Fruit fly (Drosophila melanogaster) whole organism, embryonic: ENCODE data around the gene CBP.

ENCODE experiments used
- Antp ChIP-seq: fragments of 200-800 bp; sonication (Bioruptor generic); optimal IDR thresholded peaks from 3 replicates; lab custom pipeline; 2016; ENCODE audit warnings: missing biosample characterization, missing genetic modification characterization
- Atf6 ChIP-seq: fragments of 200-800 bp; sonication (Bioruptor generic); IDR thresholded peaks from 2 replicates; pipeline ENCODE4 v1.3.6; 2022; ENCODE audit warnings: missing biosample characterization, missing genetic modification characterization
- Bteb2 ChIP-seq: fragments of 200-800 bp; sonication (Bioruptor generic); optimal IDR thresholded peaks from 2 replicates; lab custom pipeline; 2016; ENCODE audit warnings: missing biosample characterization, missing genetic modification characterization
- CG10209 ChIP-seq: fragments of 200-800 bp; sonication (Bioruptor generic); optimal IDR thresholded peaks from 3 replicates; lab custom pipeline; 2017; ENCODE audit warnings: missing biosample characterization, mild to moderate bottlenecking, missing genetic modification characterization, missing genetic modification reagents
- CG10979 ChIP-seq: fragments of 200-800 bp; sonication (Bioruptor generic); optimal IDR thresholded peaks from 2 replicates; lab custom pipeline; 2018; ENCODE audit warnings: missing biosample characterization, mild to moderate bottlenecking, missing genetic modification characterization, moderate library complexity
- CG11398 ChIP-seq: fragments of 200-800 bp; sonication (Bioruptor generic); optimal IDR thresholded peaks from 2 replicates; lab custom pipeline; 2016; ENCODE audit warnings: missing biosample characterization, missing genetic modification characterization
- CG11456 ChIP-seq: fragments of 200-800 bp; sonication (Bioruptor generic); IDR thresholded peaks from 3 replicates; pipeline ENCODE4 v1.3.6; 2022; ENCODE audit warnings: missing biosample characterization, missing genetic modification characterization
- CG11560 ChIP-seq: fragments of 200-800 bp; sonication (Bioruptor generic); IDR thresholded peaks from 3 replicates; pipeline ENCODE4 v1.3.6; 2022; ENCODE audit warnings: missing biosample characterization, missing genetic modification characterization
- CG1233 ChIP-seq: fragments of 200-800 bp; sonication (Bioruptor generic); optimal IDR thresholded peaks from 4 replicates; lab custom pipeline; 2018; ENCODE audit warnings: missing biosample characterization, mild to moderate bottlenecking, missing genetic modification characterization
- CG14050 ChIP-seq: fragments of 200-800 bp; sonication (Bioruptor generic); IDR thresholded peaks from 3 replicates; pipeline ENCODE4 v1.3.6; 2022; ENCODE audit warnings: missing biosample characterization, missing genetic modification characterization
- CG14667 ChIP-seq: fragments of 200-800 bp; sonication (Bioruptor generic); IDR thresholded peaks from 2 replicates; pipeline ENCODE4 v1.3.6; 2022; ENCODE audit warnings: missing biosample characterization, missing genetic modification characterization
- CG16813 ChIP-seq: fragments of 200-800 bp; sonication (Bioruptor generic); IDR thresholded peaks from 3 replicates; pipeline ENCODE4 v1.3.6; 2022; ENCODE audit warnings: missing biosample characterization, missing genetic modification characterization; ENCODE audit not compliant: partially characterized antibody
- CG2199 ChIP-seq: fragments of 200-800 bp; sonication (Bioruptor generic); IDR thresholded peaks from 3 replicates; pipeline ENCODE4 v1.3.6; 2022; ENCODE audit warnings: missing biosample characterization, missing genetic modification characterization
- CG32767 ChIP-seq: fragments of 200-800 bp; sonication (Bioruptor generic); IDR thresholded peaks from 2 replicates; pipeline ENCODE4 v1.3.6; 2022; ENCODE audit warnings: missing biosample characterization, missing genetic modification characterization
- CG32772 ChIP-seq: fragments of 200-800 bp; sonication (Bioruptor generic); IDR thresholded peaks from 2 replicates; pipeline ENCODE4 v1.3.6; 2022; ENCODE audit warnings: missing biosample characterization, missing genetic modification characterization
- CG3407 ChIP-seq: fragments of 200-800 bp; sonication (Bioruptor generic); optimal IDR thresholded peaks from 2 replicates; lab custom pipeline; 2018; ENCODE audit warnings: missing biosample characterization, mild to moderate bottlenecking, missing genetic modification characterization
- CG3726 ChIP-seq: fragments of 200-800 bp; sonication (Bioruptor generic); IDR thresholded peaks from 3 replicates; pipeline ENCODE4, ENCODE4 v1.3.6; 2022; ENCODE audit warnings: missing biosample characterization, missing genetic modification characterization
- CG4820 ChIP-seq: fragments of 200-800 bp; sonication (Bioruptor generic); optimal IDR thresholded peaks from 3 replicates; lab custom pipeline; 2016; ENCODE audit warnings: missing biosample characterization, missing genetic modification characterization
- CG6689 ChIP-seq: fragments of 200-800 bp; sonication (Bioruptor generic); IDR thresholded peaks from 2 replicates; pipeline ENCODE4 v1.3.6; 2022; ENCODE audit warnings: missing biosample characterization, missing genetic modification characterization
- CG7372 ChIP-seq: fragments of 200-800 bp; sonication (Bioruptor generic); IDR thresholded peaks from 2 replicates; pipeline ENCODE4 v1.3.6; 2022; ENCODE audit warnings: missing biosample characterization, missing genetic modification characterization
- CG8290 ChIP-seq, 3 experiments: fragments of 200-800 bp; sonication (Bioruptor generic); optimal IDR thresholded peaks; 2 replicates each; lab custom pipeline; 2016 to 2019; ENCODE audit warnings: missing biosample characterization in 3 of 3, missing genetic modification characterization in 3 of 3, mild to moderate bottlenecking in 2 of 3, moderate library complexity in 1 of 3
- Camta ChIP-seq: fragments of 200-800 bp; sonication (Bioruptor generic); optimal IDR thresholded peaks from 2 replicates; lab custom pipeline; 2016; ENCODE audit warnings: missing biosample characterization, missing genetic modification characterization
- Deaf1 ChIP-seq: fragments of 200-800 bp; optimal IDR thresholded peaks from 3 replicates; lab custom pipeline; 2019; ENCODE audit warnings: missing biosample characterization, mild to moderate bottlenecking, missing genetic modification characterization, moderate library complexity
- Doc3 ChIP-seq: fragments of 200-800 bp; sonication (Bioruptor generic); IDR thresholded peaks from 3 replicates; pipeline ENCODE4 v1.3.6; 2022; ENCODE audit warnings: missing biosample characterization, missing genetic modification characterization; ENCODE audit not compliant: partially characterized antibody
- Elba2 ChIP-seq: fragments of 200-800 bp; sonication (Bioruptor generic); optimal IDR thresholded peaks from 3 replicates; lab custom pipeline; 2016; ENCODE audit warnings: missing biosample characterization, missing genetic modification characterization
- Fer3 ChIP-seq: fragments of 200-800 bp; sonication (Bioruptor generic); optimal IDR thresholded peaks from 2 replicates; lab custom pipeline; 2018; ENCODE audit warnings: missing biosample characterization, mild to moderate bottlenecking, missing genetic modification characterization, moderate library complexity
- Gsc ChIP-seq: fragments of 200-800 bp; sonication (Bioruptor generic); IDR thresholded peaks from 2 replicates; pipeline ENCODE4 v1.3.6; 2022; ENCODE audit warnings: missing biosample characterization, missing genetic modification characterization
- Lpt ChIP-seq: fragments of >200 bp; optimal IDR thresholded peaks from 2 replicates; lab custom pipeline; 2018; ENCODE audit warnings: missing biosample characterization, missing genetic modification characterization
- NK7.1 ChIP-seq: fragments of 200-800 bp; sonication (Bioruptor generic); optimal IDR thresholded peaks from 3 replicates; lab custom pipeline; 2016; ENCODE audit warnings: missing biosample characterization, missing genetic modification characterization
- Rfx ChIP-seq: fragments of 200-800 bp; sonication (Bioruptor generic); IDR thresholded peaks from 2 replicates; pipeline ENCODE4 v1.3.6; 2022; ENCODE audit warnings: missing biosample characterization, missing genetic modification characterization
- YL-1 ChIP-seq: fragments of 200-800 bp; sonication (Bioruptor generic); optimal IDR thresholded peaks from 3 replicates; lab custom pipeline; 2017; ENCODE audit warnings: missing biosample characterization, mild to moderate bottlenecking, missing genetic modification characterization
- bab2 ChIP-seq: fragments of 200-800 bp; sonication (Bioruptor generic); optimal IDR thresholded peaks from 2 replicates; lab custom pipeline; 2016; ENCODE audit warnings: missing biosample characterization, missing genetic modification characterization
- disco-r ChIP-seq: fragments of 200-800 bp; sonication (Bioruptor generic); optimal IDR thresholded peaks from 2 replicates; lab custom pipeline; 2016; ENCODE audit warnings: missing biosample characterization, missing genetic modification characterization
- exex ChIP-seq: fragments of 200-800 bp; sonication (Bioruptor generic); optimal IDR thresholded peaks from 4 replicates; lab custom pipeline; 2018; ENCODE audit warnings: missing biosample characterization, mild to moderate bottlenecking, missing genetic modification characterization, moderate library complexity
- ham ChIP-seq: fragments of 200-800 bp; sonication (Bioruptor generic); IDR thresholded peaks from 2 replicates; pipeline ENCODE4 v1.3.6; 2022; ENCODE audit warnings: missing biosample characterization, missing genetic modification characterization
- lola ChIP-seq, 3 experiments: fragments of >200 bp in 2 of 3; fragments of 200-800 bp in 1 of 3; sonication (Bioruptor generic) in 1 of 3; optimal IDR thresholded peaks; 2 replicates each; lab custom pipeline; 2017 to 2019; ENCODE audit warnings: missing biosample characterization in 3 of 3, missing genetic modification characterization in 3 of 3, mild to moderate bottlenecking in 1 of 3, moderate library complexity in 1 of 3
- maf-S ChIP-seq: fragments of 200-800 bp; sonication (Bioruptor generic); optimal IDR thresholded peaks from 2 replicates; lab custom pipeline; 2016; ENCODE audit warnings: missing biosample characterization, missing genetic modification characterization
- nerfin-1 ChIP-seq: fragments of 200-800 bp; sonication (Bioruptor generic); optimal IDR thresholded peaks from 3 replicates; lab custom pipeline; 2019; ENCODE audit warnings: missing biosample characterization, mild to moderate bottlenecking, missing genetic modification characterization, moderate library complexity
- peb ChIP-seq: fragments of 200-800 bp; sonication (Bioruptor generic); IDR thresholded peaks from 2 replicates; pipeline ENCODE4 v1.3.6; 2022; ENCODE audit warnings: missing biosample characterization, missing genetic modification characterization
- pzg ChIP-seq: fragments of 200-800 bp; sonication (Bioruptor generic); optimal IDR thresholded peaks from 3 replicates; lab custom pipeline; 2018; ENCODE audit warnings: missing biosample characterization, mild to moderate bottlenecking, missing genetic modification characterization, moderate library complexity
- sd ChIP-seq: fragments of 200-800 bp; sonication (Bioruptor generic); optimal IDR thresholded peaks from 3 replicates; lab custom pipeline; 2018; ENCODE audit warnings: missing biosample characterization, mild to moderate bottlenecking, missing genetic modification characterization, moderate library complexity
- sens-2 ChIP-seq: fragments of 200-800 bp; sonication (Bioruptor generic); IDR thresholded peaks from 2 replicates; pipeline ENCODE4 v1.3.6; 2022; ENCODE audit warnings: missing biosample characterization, missing genetic modification characterization
- seq ChIP-seq: fragments of 200-800 bp; sonication (Bioruptor generic); IDR thresholded peaks from 2 replicates; pipeline ENCODE4 v1.3.6; 2022; ENCODE audit warnings: missing biosample characterization, missing genetic modification characterization
- sna ChIP-seq: fragments of 200-800 bp; sonication (Bioruptor generic); IDR thresholded peaks from 2 replicates; pipeline ENCODE4 v1.3.6; 2022; ENCODE audit warnings: missing biosample characterization, missing genetic modification characterization; ENCODE audit not compliant: partially characterized antibody
- sr ChIP-seq: fragments of 200-800 bp; sonication (Bioruptor generic); IDR thresholded peaks from 3 replicates; pipeline ENCODE4 v1.3.6; 2022; ENCODE audit warnings: missing biosample characterization, missing genetic modification characterization
- tgo ChIP-seq: fragments of 200-800 bp; sonication (Bioruptor generic); IDR thresholded peaks from 3 replicates; pipeline ENCODE4 v1.3.6; 2022; ENCODE audit warnings: missing biosample characterization, missing genetic modification characterization
- vvl ChIP-seq: fragments of 200-800 bp; sonication (Bioruptor generic); IDR thresholded peaks from 2 replicates; pipeline ENCODE4 v1.3.6; 2022; ENCODE audit warnings: missing biosample characterization, missing genetic modification characterization
- wdn ChIP-seq: fragments of 200-800 bp; sonication (Bioruptor generic); IDR thresholded peaks from 2 replicates; pipeline ENCODE4 v1.3.6; 2022; ENCODE audit warnings: missing biosample characterization, missing genetic modification characterization
- wek ChIP-seq: fragments of 200-800 bp; sonication (Bioruptor generic); optimal IDR thresholded peaks from 3 replicates; lab custom pipeline; 2018; ENCODE audit warnings: missing biosample characterization, mild to moderate bottlenecking, missing genetic modification characterization, moderate library complexity
- wor ChIP-seq: fragments of 200-800 bp; sonication (Bioruptor generic); IDR thresholded peaks from 2 replicates; pipeline ENCODE4 v1.3.6; 2022; ENCODE audit warnings: missing biosample characterization, missing genetic modification characterization
- zen ChIP-seq: fragments of 200-800 bp; sonication (Bioruptor generic); optimal IDR thresholded peaks from 3 replicates; lab custom pipeline; 2018; ENCODE audit warnings: missing biosample characterization, mild to moderate bottlenecking, missing genetic modification characterization, moderate library complexity
- zen2 ChIP-seq: fragments of 200-800 bp; sonication (Bioruptor generic); IDR thresholded peaks from 3 replicates; pipeline ENCODE4 v1.3.6; 2022; ENCODE audit warnings: missing biosample characterization, missing genetic modification characterization; ENCODE audit not compliant: partially characterized antibody

Gene CBP

DNA sequence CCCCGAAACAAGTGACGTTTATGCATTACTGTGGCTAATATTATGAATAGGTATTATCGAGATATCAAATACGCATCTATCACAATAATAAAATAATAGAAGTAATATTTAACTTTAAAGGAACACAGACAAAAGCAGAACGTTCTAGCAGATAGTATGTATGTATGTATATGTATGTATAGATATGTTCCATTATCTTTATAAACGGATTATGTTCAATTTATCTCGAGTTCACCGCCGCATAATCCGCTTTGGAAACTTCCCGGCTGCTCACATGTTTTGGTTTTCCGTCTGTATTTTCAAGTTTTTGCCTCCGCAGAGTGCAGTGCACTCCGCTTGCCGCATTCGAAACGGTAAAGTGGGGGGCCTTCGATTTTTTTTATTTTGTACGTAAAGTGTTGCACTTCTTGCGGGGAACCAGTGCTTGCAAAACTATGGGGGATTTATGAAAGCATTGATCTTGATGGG, 1.6 kb upstream of the CBP start (continued):
- TF ChIP-seq disco-r (GFP tag; lab: Kevin White, UChicago) (no peak), CG8290 (GFP tag; optimal IDR thresholded peaks at IDR 0.05; lab: Kevin White, UChicago) (peak; percentile 27), CG8290 (tag; optimal IDR thresholded peaks at IDR 0.05; lab: Kevin White, UChicago) (no peak), CG11398 (GFP tag; lab: Kevin White, UChicago) (no peak), sd (tag; lab: Kevin White, UChicago) (no peak), Rfx (no peak), CG2199 (no peak), Deaf1 (no peak), CG16813 (GFP tag; lab: Robert Waterston, UW) (no peak), seq (GFP tag; lab: Robert Waterston, UW) (0 out of 2 replicates have a peak, but pooled peaks have one; percentile 23), exex (no peak), wor (GFP tag; lab: Robert Waterston, UW) (no peak), CG1233 (GFP tag; lab: Kevin White, UChicago) (no peak), CG10979 (peak; percentile 75), CG32767 (GFP tag; lab: Robert Waterston, UW) (no peak), Camta (no peak), zen2 (GFP tag; lab: Robert Waterston, UW) (no peak), Fer3 (tag; lab: Kevin White, UChicago) (peak; percentile 12), CG3407 (peak; percentile 1), CG3726 (GFP tag; lab: Robert Waterston, UW) (no peak), peb (GFP tag; lab: Robert Waterston, UW) (no peak), NK7.1 (no peak), lola (GFP tag; optimal IDR thresholded peaks at IDR 0.05; lab: Kevin White, UChicago) (peak in 1 of 3 experiments; percentile 58), Bteb2 (GFP tag; lab: Kevin White, UChicago) (no peak), zen (tag; lab: Kevin White, UChicago) (no peak), tgo (GFP tag; lab: Robert Waterston, UW) (no peak), CG11456 (GFP tag; lab: Robert Waterston, UW) (no peak), sr (GFP tag; lab: Robert Waterston, UW) (no peak), Atf6 (GFP tag; lab: Robert Waterston, UW) (no peak), maf-S (no peak), Antp (GFP tag; lab: Kevin White, UChicago) (no peak), CG6689 (GFP tag; lab: Robert Waterston, UW) (0 out of 2 replicates have a peak, but pooled peaks have one; percentile 8), wek (GFP tag; lab: Kevin White, UChicago) (no peak), CG7372 (no peak), wdn (GFP tag; lab: Robert Waterston, UW) (no peak), CG32772 (GFP tag; lab: Robert Waterston, UW) (no peak), Doc3 (GFP tag; lab: Robert Waterston, UW) (no peak), CG4820 (peak; percentile 99), pzg (GFP tag; lab: Kevin White, UChicago) (no peak), sna (GFP tag; lab: Robert Waterston, UW) (no peak), ham (GFP tag; lab: Robert Waterston, UW) (no peak), vvl (GFP tag; lab: Robert Waterston, UW) (no peak), bab2 (GFP tag; lab: Kevin White, UChicago) (no peak), CG11560 (tag; lab: Robert Waterston, UW) (no peak), YL-1 (GFP tag; lab: Kevin White, UChicago) (no peak), Gsc (GFP tag; lab: Robert Waterston, UW) (no peak), CG10209 (GFP tag; lab: Kevin White, UChicago) (no peak), Lpt (GFP tag; lab: Kevin White, UChicago) (no peak), nerfin-1 (tag; lab: Kevin White, UChicago) (peak; percentile 27), CG14050 (GFP tag; lab: Robert Waterston, UW) (no peak), CG14667 (GFP tag; lab: Robert Waterston, UW) (no peak), Elba2 (GFP tag; lab: Kevin White, UChicago) (no peak), sens-2 (peak; percentile 19)
